Worm (Caenorhabditis elegans): ENCODE measurements around the gene T16A9.3.

DNA sequence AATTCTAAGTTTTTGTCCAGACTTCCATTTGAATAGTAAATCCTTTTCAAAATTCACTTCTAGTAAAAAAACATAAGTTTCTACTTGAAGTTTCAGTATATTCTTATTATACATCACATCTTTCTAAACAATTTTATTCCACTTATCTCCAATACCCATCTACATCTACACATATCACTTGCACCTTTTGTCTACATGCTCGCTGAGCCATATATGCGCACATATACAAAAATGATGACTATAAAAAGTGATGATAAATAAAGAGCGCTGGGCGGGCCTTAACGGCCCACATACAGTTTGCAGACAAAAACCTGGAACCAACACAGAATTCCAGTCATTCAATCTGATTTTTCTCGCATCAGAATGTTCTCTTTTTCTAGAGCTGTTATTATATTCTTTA lies 48.8 kb upstream of the T16A9.3 start, which contains the start of gene AH10.2:
- TF ChIP-seq ZK185.1 (tag; optimal IDR thresholded peaks at IDR 0.05; ENCODE audit: poor library complexity, severe bottlenecking) (no peak), pha-4 (tag; optimal IDR thresholded peaks at IDR 0.05) (no peak), nhr-179 (tag; optimal IDR thresholded peaks at IDR 0.05) (no peak), chd-7 (tag; optimal IDR thresholded peaks at IDR 0.05) (no peak), F57A8.1 (GFP tag; optimal IDR thresholded peaks at IDR 0.05) (no peak), tbp1 (GFP tag; optimal IDR thresholded peaks at IDR 0.05) (no peak), efl-1 (GFP tag; optimal IDR thresholded peaks at IDR 0.05) (no peak), nfya-1 (tag; optimal IDR thresholded peaks at IDR 0.05; ENCODE audit: borderline replicate concordance, insufficient read depth) (no peak), F52B5.7 (tag; optimal IDR thresholded peaks at IDR 0.05) (no peak), let-607 (tag; optimal IDR thresholded peaks at IDR 0.05) (no peak), madf-3 (GFP tag; IDR thresholded peaks at IDR 0.05) (no peak), nfya-2 (GFP tag; IDR thresholded peaks at IDR 0.05) (no peak), F23B12.7 (tag; optimal IDR thresholded peaks at IDR 0.05; ENCODE audit: insufficient read depth) (no peak)

All from whole organism, young adult.